Worm (Caenorhabditis elegans): ENCODE measurements around the gene lim-4.

- TF ChIP-seq hlh-6 (tag; optimal IDR thresholded peaks at IDR 0.05), result no peak
- TF ChIP-seq unc-86 (tag; optimal IDR thresholded peaks at IDR 0.05), result no peak
- TF ChIP-seq pha-4 (tag; optimal IDR thresholded peaks at IDR 0.05), result no peak
- no peak for TF ChIP-seq nhr-11 (tag; optimal IDR thresholded peaks at IDR 0.05)
- TF ChIP-seq ama-1 (optimal IDR thresholded peaks at IDR 0.05), result no peak
- TF ChIP-seq fax-1 (tag; optimal IDR thresholded peaks at IDR 0.05), result no peak
- no peak for TF ChIP-seq gmeb-2 (tag; optimal IDR thresholded peaks at IDR 0.05)
- TF ChIP-seq syd-9 (tag; optimal IDR thresholded peaks at IDR 0.05), result no peak
- no peak for TF ChIP-seq sdc-2 (tag; optimal IDR thresholded peaks at IDR 0.05)
- no peak for TF ChIP-seq unc-3 (GFP tag; conservative IDR thresholded peaks at IDR 0.05)
- TF ChIP-seq unc-3 (tag; optimal IDR thresholded peaks at IDR 0.05), result no peak
- TF ChIP-seq zip-5 (tag; optimal IDR thresholded peaks at IDR 0.05), result no peak
- no peak for TF ChIP-seq F13H6.1 (tag; optimal IDR thresholded peaks at IDR 0.05)
- TF ChIP-seq ceh-48 (tag; optimal IDR thresholded peaks at IDR 0.05), result no peak
Measured at ce11 chrX:3822061-3822460, 51.3 kb downstream of the lim-4 start.
